Fruit fly (Drosophila melanogaster): ENCODE results near the gene U2af38.

DNA sequence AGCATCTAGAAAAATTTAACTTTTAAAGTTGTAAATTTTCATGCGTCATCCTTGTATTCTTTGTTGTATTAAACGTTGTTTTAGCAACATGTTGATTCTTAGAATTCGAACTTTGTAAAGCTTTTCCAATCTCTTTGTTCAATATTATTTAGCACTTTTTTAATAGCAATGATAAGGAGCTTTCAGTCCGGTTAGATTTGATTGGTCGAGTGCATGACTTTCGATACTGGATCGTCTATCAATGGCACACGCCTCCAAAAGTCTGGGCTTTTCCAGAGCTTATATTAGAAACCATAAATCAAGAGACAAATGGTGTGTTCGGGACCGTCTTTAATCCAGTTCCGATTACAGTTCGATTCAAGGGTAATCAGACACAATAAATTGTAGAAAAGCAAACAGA lies 25.3 kb upstream of the U2af38 start:
- TF ChIP-seq usp (GFP tag; optimal IDR thresholded peaks at IDR 0.05) (no peak), CG8478 (optimal IDR thresholded peaks at IDR 0.05) (no peak), pan (optimal IDR thresholded peaks at IDR 0.05) (no peak), EcR (GFP tag; optimal IDR thresholded peaks at IDR 0.05) (no peak), psq (optimal IDR thresholded peaks at IDR 0.05) (no peak)
